Fruit fly (Drosophila melanogaster) whole organism, wandering third instar larva: ENCODE results near the gene Ada1-2.

Experiments used
- Abd-B ChIP-seq: fragments of >200 bp; optimal IDR thresholded peaks from 2 replicates; lab custom pipeline; 2017; ENCODE audit warnings: missing biosample characterization, missing genetic modification characterization
- CG32264 ChIP-seq: fragments of 200-800 bp; sonication (Bioruptor generic); optimal IDR thresholded peaks from 2 replicates; lab custom pipeline; 2016; ENCODE audit warnings: missing biosample characterization, missing genetic modification characterization
- CG9705 ChIP-seq: fragments of 200-800 bp; sonication (Bioruptor generic); optimal IDR thresholded peaks from 2 replicates; lab custom pipeline; 2018; ENCODE audit warnings: missing biosample characterization, mild to moderate bottlenecking, missing genetic modification characterization
- CrebA ChIP-seq: fragments of 200-800 bp; sonication (Bioruptor generic); optimal IDR thresholded peaks from 2 replicates; lab custom pipeline; 2016; ENCODE audit warnings: missing biosample characterization, mild to moderate bottlenecking, missing genetic modification characterization, borderline replicate concordance
- Dfd ChIP-seq: fragments of >200 bp; optimal IDR thresholded peaks from 2 replicates; lab custom pipeline; 2017; ENCODE audit warnings: missing biosample characterization, missing genetic modification characterization
- GATAd ChIP-seq: sonication (Bioruptor generic); optimal IDR thresholded peaks from 2 replicates; lab custom pipeline; 2016; ENCODE audit warnings: missing biosample characterization, missing genetic modification characterization
- HLH106 ChIP-seq: fragments of 200-800 bp; optimal IDR thresholded peaks from 3 replicates; lab custom pipeline; 2019; ENCODE audit warnings: missing biosample characterization, mild to moderate bottlenecking, missing genetic modification characterization, moderate library complexity
- Hr78 ChIP-seq: fragments of >200 bp; optimal IDR thresholded peaks from 2 replicates; lab custom pipeline; 2017; ENCODE audit warnings: missing biosample characterization, missing genetic modification characterization
- Hr83 ChIP-seq: fragments of 200-300 bp; sonication (Bioruptor generic); optimal IDR thresholded peaks from 2 replicates; lab custom pipeline; 2016; ENCODE audit warnings: missing biosample characterization, mild to moderate bottlenecking, missing genetic modification characterization, moderate library complexity; ENCODE audit not compliant: poor library complexity, severe bottlenecking
- Jra ChIP-seq: sonication (Bioruptor generic); optimal IDR thresholded peaks from 2 replicates; lab custom pipeline; 2016; ENCODE audit warnings: missing biosample characterization, missing genetic modification characterization
- Mio ChIP-seq: sonication (Bioruptor generic); optimal IDR thresholded peaks from 2 replicates; lab custom pipeline; 2016; ENCODE audit warnings: missing biosample characterization, missing genetic modification characterization
- Myc ChIP-seq: fragments of >200 bp; optimal IDR thresholded peaks from 2 replicates; lab custom pipeline; 2017
- N ChIP-seq: fragments of >200 bp; optimal IDR thresholded peaks from 2 replicates; lab custom pipeline; 2018; ENCODE audit warnings: missing biosample characterization, missing external identifiers, missing genetic modification characterization
- OdsH ChIP-seq: fragments of 200-800 bp; sonication (Bioruptor generic); optimal IDR thresholded peaks from 2 replicates; lab custom pipeline; 2016; ENCODE audit warnings: missing biosample characterization, mild to moderate bottlenecking, missing genetic modification characterization
- Rel ChIP-seq, 2 experiments: fragments of 200-800 bp; sonication (Bioruptor generic) in 1 of 2; optimal IDR thresholded peaks; 2 replicates in 1 of 2; 3 replicates in 1 of 2; lab custom pipeline; 2016 to 2019; ENCODE audit warnings: mild to moderate bottlenecking in 2 of 2, missing biosample characterization in 2 of 2, missing genetic modification characterization in 2 of 2, moderate library complexity in 1 of 2
- Vsx2 ChIP-seq: fragments of 200-300, 225-300 bp; sonication (Bioruptor generic); optimal IDR thresholded peaks from 2 replicates; lab custom pipeline; 2018; ENCODE audit warnings: missing biosample characterization, missing genetic modification characterization; ENCODE audit not compliant: partially characterized antibody
- brk ChIP-seq: fragments of 200-800 bp; sonication (Bioruptor generic); optimal IDR thresholded peaks from 2 replicates; lab custom pipeline; 2016; ENCODE audit warnings: missing biosample characterization, mild to moderate bottlenecking, missing genetic modification characterization
- dl ChIP-seq, 2 experiments: fragments of 175-275, 200-275 bp in 1 of 2; fragments of 200-275 bp in 1 of 2; sonication (Bioruptor generic); optimal IDR thresholded peaks; lab custom pipeline; 2018; ENCODE audit warnings: mild to moderate bottlenecking in 2 of 2, missing biosample characterization in 2 of 2, missing genetic modification characterization in 2 of 2, moderate library complexity in 2 of 2; ENCODE audit not compliant: partially characterized antibody in 2 of 2, insufficient read depth in 1 of 2
- ey ChIP-seq: fragments of 200-800 bp; sonication (Bioruptor generic); optimal IDR thresholded peaks from 2 replicates; lab custom pipeline; 2016; ENCODE audit warnings: missing biosample characterization, missing genetic modification characterization
- foxo ChIP-seq, 2 experiments: fragments of 200-800 bp; sonication (Bioruptor generic); optimal IDR thresholded peaks; 2 replicates in 1 of 2; 3 replicates in 1 of 2; lab custom pipeline; 2016 to 2017; ENCODE audit warnings: missing biosample characterization in 2 of 2, missing genetic modification characterization in 2 of 2
- fru ChIP-seq: fragments of 200-800 bp; sonication (Bioruptor generic); optimal IDR thresholded peaks from 3 replicates; lab custom pipeline; 2016; ENCODE audit warnings: missing biosample characterization, mild to moderate bottlenecking, missing genetic modification characterization
- jim ChIP-seq: fragments of 175-275, 200-325 bp; sonication (Bioruptor generic); optimal IDR thresholded peaks from 2 replicates; lab custom pipeline; 2016; ENCODE audit warnings: missing biosample characterization, mild to moderate bottlenecking, missing genetic modification characterization
- lola ChIP-seq: fragments of >200 bp; optimal IDR thresholded peaks from 2 replicates; lab custom pipeline; 2017; ENCODE audit warnings: missing biosample characterization, missing genetic modification characterization
- psq ChIP-seq: fragments of 200-800 bp; sonication (Bioruptor generic); optimal IDR thresholded peaks from 3 replicates; lab custom pipeline; 2017; ENCODE audit warnings: missing biosample characterization, mild to moderate bottlenecking, missing genetic modification characterization, moderate library complexity
- rgr ChIP-seq: fragments of 200-800 bp; sonication (Bioruptor generic); optimal IDR thresholded peaks from 3 replicates; lab custom pipeline; 2016; ENCODE audit warnings: missing biosample characterization, mild to moderate bottlenecking, missing genetic modification characterization
- sage ChIP-seq: fragments of 200-800 bp; sonication (Bioruptor generic); optimal IDR thresholded peaks from 2 replicates; lab custom pipeline; 2016; ENCODE audit warnings: missing biosample characterization, mild to moderate bottlenecking, missing genetic modification characterization
- sv ChIP-seq: fragments of 200-800 bp; sonication (Bioruptor generic); optimal IDR thresholded peaks from 3 replicates; lab custom pipeline; 2016; ENCODE audit warnings: missing biosample characterization, missing genetic modification characterization
- usp ChIP-seq: fragments of >200 bp; optimal IDR thresholded peaks from 2 replicates; lab custom pipeline; 2017; ENCODE audit warnings: missing biosample characterization, missing genetic modification characterization

The Ada1-2 gene

DNA sequence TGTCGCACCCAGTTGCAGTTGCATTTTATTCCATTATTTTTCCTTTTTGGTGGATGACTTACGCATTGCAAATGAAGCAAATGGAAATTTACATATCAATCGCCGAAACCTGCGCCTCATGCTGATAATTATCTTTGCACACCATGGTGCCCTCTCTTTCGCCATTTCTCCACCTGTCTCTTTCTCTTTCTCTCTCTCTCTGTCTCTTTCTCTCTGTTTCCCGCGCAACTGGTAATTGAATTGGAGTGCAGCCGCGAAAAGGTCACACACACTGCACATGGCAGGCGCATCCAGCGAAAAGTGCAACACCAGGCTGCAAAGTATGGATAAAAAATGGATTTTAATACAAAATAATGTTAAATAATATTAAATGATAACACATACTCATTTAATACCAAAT, 15.0 kb upstream of the Ada1-2 start:
- TF ChIP-seq sv (GFP tag; lab: Kevin White, UChicago) (no peak), CrebA (GFP tag; lab: Kevin White, UChicago) (no peak), Dfd (GFP tag; lab: Kevin White, UChicago) (no peak)

DNA sequence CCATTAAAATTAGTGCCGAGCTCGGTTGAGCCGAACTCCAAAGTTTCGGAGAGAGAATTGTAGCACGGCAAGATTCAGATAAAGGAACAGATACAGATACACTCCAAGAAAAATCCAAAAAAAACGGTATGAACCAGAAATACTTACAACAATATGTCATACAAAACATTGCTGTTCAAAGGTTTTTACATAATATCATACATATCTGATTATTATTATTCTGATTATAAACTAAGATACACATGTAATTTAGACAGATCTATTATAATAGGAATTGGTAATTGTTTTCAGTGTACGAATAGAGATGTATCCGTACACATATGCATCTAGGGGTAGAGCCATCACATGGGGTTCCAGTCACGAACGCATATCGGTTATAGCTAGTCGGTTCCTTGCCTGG, 12.6 kb upstream of the Ada1-2 start:
- TF ChIP-seq ey (GFP tag; lab: Kevin White, UChicago) (no peak), Jra (GFP tag; lab: Kevin White, UChicago) (no peak), foxo (GFP tag; optimal IDR thresholded peaks at IDR 0.05; lab: Kevin White, UChicago) (no peak), jim (GFP tag; lab: Kevin White, UChicago) (no peak), lola (GFP tag; lab: Kevin White, UChicago) (no peak), usp (GFP tag; lab: Kevin White, UChicago) (no peak), Abd-B (GFP tag; lab: Kevin White, UChicago) (no peak), dl (GFP tag; optimal IDR thresholded peaks at IDR 0.05; lab: Kevin White, UChicago; ENCODE audit: insufficient read depth in 1 of 2, partially characterized antibody in 2 of 2) (no peak), rgr (GFP tag; lab: Kevin White, UChicago) (no peak)

DNA sequence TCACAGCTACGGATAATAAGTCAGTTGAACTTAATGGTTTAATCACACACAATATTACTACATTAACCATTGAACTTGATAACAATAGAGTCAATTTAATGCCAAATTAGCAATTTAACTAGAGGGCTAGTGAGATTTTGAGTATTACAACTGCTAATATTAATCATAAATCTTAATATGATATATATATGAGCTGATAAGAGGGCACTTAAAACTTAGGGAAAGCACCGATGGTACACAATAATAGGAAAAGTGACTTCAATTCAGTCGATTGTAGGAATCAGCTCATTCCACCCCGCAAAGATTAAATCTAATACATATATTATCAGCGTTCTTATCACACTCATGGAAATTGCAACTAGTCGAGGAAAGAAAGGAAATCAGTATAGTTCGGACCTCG, 11.5 kb upstream of the Ada1-2 start, which contains the start of gene CG16965:
Gene CG16965 (plus strand): TSS at position 382 of the 400 bp plus-strand sequence.
- no peak for TF ChIP-seq OdsH (GFP tag; lab: Kevin White, UChicago)
- no peak for TF ChIP-seq HLH106 (tag; lab: Kevin White, UChicago)
- TF ChIP-seq GATAd (GFP tag; lab: Kevin White, UChicago) = no peak
- TF ChIP-seq CrebA (GFP tag; lab: Kevin White, UChicago) = no peak
- no peak for TF ChIP-seq N (GFP tag; lab: Kevin White, UChicago)
- no peak for TF ChIP-seq Hr78 (GFP tag; lab: Kevin White, UChicago)
- no peak for TF ChIP-seq Mio
- TF ChIP-seq CG32264 = no peak
- no peak for TF ChIP-seq usp (GFP tag; lab: Kevin White, UChicago)
- TF ChIP-seq Rel (GFP tag; optimal IDR thresholded peaks at IDR 0.05; lab: Kevin White, UChicago) = no peak
- no peak for TF ChIP-seq Rel (tag; optimal IDR thresholded peaks at IDR 0.05; lab: Kevin White, UChicago)
- no peak for TF ChIP-seq brk
- TF ChIP-seq jim (GFP tag; lab: Kevin White, UChicago) = no peak
- TF ChIP-seq CG9705 (GFP tag; lab: Kevin White, UChicago) = no peak
- no peak for TF ChIP-seq sage (GFP tag; lab: Kevin White, UChicago)
- no peak for TF ChIP-seq Myc
- no peak for TF ChIP-seq Vsx2 (GFP tag; lab: Kevin White, UChicago)
- TF ChIP-seq fru (GFP tag; lab: Kevin White, UChicago) = no peak

DNA sequence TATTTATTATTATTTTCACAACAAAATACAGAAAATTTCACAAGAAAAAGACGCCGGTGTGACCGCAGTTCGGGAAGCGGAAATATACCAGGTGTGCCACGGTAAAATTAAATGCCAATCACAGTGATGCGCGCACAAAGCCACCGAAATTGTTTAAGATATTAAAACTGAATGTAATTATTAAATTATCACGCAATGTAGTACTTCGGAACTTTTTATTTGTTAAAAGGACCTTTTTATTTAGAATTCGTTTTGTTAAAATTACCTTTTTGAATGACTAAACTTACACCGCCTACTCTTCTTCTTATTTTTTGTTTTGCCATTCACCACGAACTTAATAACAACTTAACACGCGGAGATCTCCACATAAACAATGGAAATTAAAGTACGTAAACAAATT, 4.8 kb upstream of the Ada1-2 start, which contains the start of the genes CG6686 and CG34163:
Gene CG6686 (minus strand): TSS at position 95 of the 400 bp plus-strand sequence.
Gene CG34163 (plus strand): TSS at position 326 of the 400 bp plus-strand sequence.
- TF ChIP-seq Rel (GFP tag; optimal IDR thresholded peaks at IDR 0.05; lab: Kevin White, UChicago) = no peak
- peak; percentile 15 for TF ChIP-seq Rel (tag; optimal IDR thresholded peaks at IDR 0.05; lab: Kevin White, UChicago)
- TF ChIP-seq Hr83 (GFP tag; lab: Kevin White, UChicago) = no peak
- no peak for TF ChIP-seq Mio
- TF ChIP-seq CG32264 = no peak
- TF ChIP-seq GATAd (GFP tag; lab: Kevin White, UChicago) = peak; percentile 19
- TF ChIP-seq OdsH (GFP tag; lab: Kevin White, UChicago) = peak; percentile 50
- peak; percentile 47 for TF ChIP-seq HLH106 (tag; lab: Kevin White, UChicago)
- TF ChIP-seq psq (GFP tag; lab: Kevin White, UChicago) = peak; percentile 45
- peak; percentile 59 for TF ChIP-seq ey (GFP tag; lab: Kevin White, UChicago)
- peak; percentile 77 for TF ChIP-seq Myc

DNA sequence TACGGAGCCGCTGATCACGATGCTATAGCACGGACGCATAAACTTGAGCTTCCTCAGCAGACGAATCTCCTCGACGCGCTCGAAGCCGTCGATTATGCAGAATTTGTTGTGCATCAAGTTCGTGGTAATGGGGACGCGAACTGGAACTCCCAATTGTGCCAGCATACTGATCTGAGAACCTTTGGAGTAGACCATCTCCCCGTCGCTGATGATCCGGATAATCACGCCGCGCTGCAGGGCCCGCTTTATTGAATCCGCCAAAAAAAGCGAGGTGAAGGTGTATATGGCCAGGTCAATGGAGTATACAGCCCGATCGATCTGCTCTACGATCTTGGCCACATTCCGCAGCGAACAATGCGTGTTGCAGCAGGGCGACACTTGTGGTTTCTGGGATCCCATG, 3.5 kb upstream of the Ada1-2 start:
- no peak for TF ChIP-seq lola (GFP tag; lab: Kevin White, UChicago)
- no peak for TF ChIP-seq Rel (GFP tag; optimal IDR thresholded peaks at IDR 0.05; lab: Kevin White, UChicago)
- no peak for TF ChIP-seq Rel (tag; optimal IDR thresholded peaks at IDR 0.05; lab: Kevin White, UChicago)
- TF ChIP-seq Dfd (GFP tag; lab: Kevin White, UChicago) = no peak
- TF ChIP-seq GATAd (GFP tag; lab: Kevin White, UChicago) = no peak
- TF ChIP-seq CG32264 = no peak
- TF ChIP-seq Mio = no peak
- TF ChIP-seq Hr83 (GFP tag; lab: Kevin White, UChicago) = no peak
- no peak for TF ChIP-seq Jra (GFP tag; lab: Kevin White, UChicago)
- TF ChIP-seq dl (GFP tag; optimal IDR thresholded peaks at IDR 0.05; lab: Kevin White, UChicago; ENCODE audit: insufficient read depth in 1 of 2, partially characterized antibody in 2 of 2) = no peak
